Worm (Caenorhabditis elegans) whole organism, L2 larva: ENCODE results near the gene F56D6.22.
"Not testable (repeated sequence)": the region's sequence is repeated elsewhere in the genome, so short reads cannot be mapped to it uniquely, and the experiment has no call there.

Experiments used
- C34F6.9 ChIP-seq: fragments of 150-350 bp; optimal IDR thresholded peaks from 2 replicates; lab custom pipeline; 2014; ENCODE audit warnings: missing biosample characterization, missing genetic modification characterization
- F13H6.1 ChIP-seq: sonication (generic microtip); optimal IDR thresholded peaks from 2 replicates; lab custom pipeline; 2016; ENCODE audit warnings: missing genetic modification characterization, missing compliant biosample characterization
- Y55F3AM.14 ChIP-seq: fragments of 200-800 bp; sonication (Bioruptor generic); optimal IDR thresholded peaks from 2 replicates; lab custom pipeline; 2018; ENCODE audit warnings: mild to moderate bottlenecking, missing genetic modification characterization, missing compliant biosample characterization
- ZK546.5 ChIP-seq: sonication (generic microtip); optimal IDR thresholded peaks from 2 replicates; lab custom pipeline; 2017; ENCODE audit warnings: missing biosample characterization, missing genetic modification characterization
- ceh-16 ChIP-seq: fragments of 150-350 bp; optimal IDR thresholded peaks from 2 replicates; lab custom pipeline; 2014; ENCODE audit warnings: missing biosample characterization, missing genetic modification characterization
- ceh-82 ChIP-seq: fragments of 150-350 bp; optimal IDR thresholded peaks from 2 replicates; lab custom pipeline; 2014; ENCODE audit warnings: missing biosample characterization, missing genetic modification characterization
- crh-2 ChIP-seq: sonication (generic microtip); optimal IDR thresholded peaks from 2 replicates; lab custom pipeline; 2017; ENCODE audit warnings: missing biosample characterization, missing genetic modification characterization
- egl-27 ChIP-seq: sonication (generic microtip); optimal IDR thresholded peaks from 3 replicates; lab custom pipeline; 2017; ENCODE audit warnings: missing biosample characterization, missing genetic modification reagents, missing genetic modification characterization
- elt-1 ChIP-seq: fragments of 150-350 bp; optimal IDR thresholded peaks from 2 replicates; lab custom pipeline; 2014; ENCODE audit warnings: missing biosample characterization, missing genetic modification characterization
- elt-3 ChIP-seq: sonication (generic microtip); optimal IDR thresholded peaks from 2 replicates; lab custom pipeline; 2017; ENCODE audit warnings: missing biosample characterization, missing genetic modification characterization
- fos-1 ChIP-seq: fragments of 150-350 bp; optimal IDR thresholded peaks from 2 replicates; lab custom pipeline; 2014; ENCODE audit warnings: missing biosample characterization, missing genetic modification characterization
- gmeb-1 ChIP-seq: fragments of 150-350 bp; optimal IDR thresholded peaks from 2 replicates; lab custom pipeline; 2014; ENCODE audit warnings: missing biosample characterization, missing genetic modification characterization
- lin-13 ChIP-seq: fragments of 150-350 bp; optimal IDR thresholded peaks from 2 replicates; lab custom pipeline; 2014; ENCODE audit warnings: missing biosample characterization, missing genetic modification reagents, missing genetic modification characterization
- lin-39 ChIP-seq: fragments of 150-350 bp; optimal IDR thresholded peaks from 2 replicates; lab custom pipeline; 2014; ENCODE audit warnings: missing biosample characterization, missing genetic modification reagents, missing genetic modification characterization
- mab-5 ChIP-seq: fragments of 150-350 bp; optimal IDR thresholded peaks from 2 replicates; lab custom pipeline; 2014; ENCODE audit warnings: missing biosample characterization, missing genetic modification characterization
- mbf-1 ChIP-seq: sonication (generic microtip); optimal IDR thresholded peaks from 2 replicates; lab custom pipeline; 2017; ENCODE audit warnings: missing biosample characterization, missing genetic modification characterization
- mdl-1 ChIP-seq, 2 experiments: fragments of 150-350 bp in 1 of 2; sonication (generic microtip) in 1 of 2; optimal IDR thresholded peaks; 2 replicates each; lab custom pipeline; 2017; ENCODE audit warnings: missing biosample characterization in 2 of 2, missing genetic modification characterization in 2 of 2
- nhr-11 ChIP-seq: fragments of 150-350 bp; optimal IDR thresholded peaks from 2 replicates; lab custom pipeline; 2014; ENCODE audit warnings: missing biosample characterization, missing genetic modification characterization
- nhr-12 ChIP-seq: fragments of 150-350 bp; optimal IDR thresholded peaks from 2 replicates; lab custom pipeline; 2014; ENCODE audit warnings: missing biosample characterization, missing genetic modification characterization
- nhr-23 ChIP-seq: fragments of 150-350 bp; optimal IDR thresholded peaks from 2 replicates; lab custom pipeline; 2014; ENCODE audit warnings: missing biosample characterization, missing genetic modification reagents, missing genetic modification characterization
- nhr-237 ChIP-seq: fragments of 150-350 bp; optimal IDR thresholded peaks from 2 replicates; lab custom pipeline; 2014; ENCODE audit warnings: missing biosample characterization, missing genetic modification characterization
- nhr-6 ChIP-seq: fragments of 150-350 bp; optimal IDR thresholded peaks from 2 replicates; lab custom pipeline; 2014; ENCODE audit warnings: missing biosample characterization, missing genetic modification characterization
- peb-1 ChIP-seq: fragments of 150-350 bp; optimal IDR thresholded peaks from 2 replicates; lab custom pipeline; 2014; ENCODE audit warnings: missing biosample characterization, missing genetic modification characterization
- sma-3 ChIP-seq: sonication (generic microtip); optimal IDR thresholded peaks from 2 replicates; lab custom pipeline; 2016; ENCODE audit warnings: missing genetic modification reagents, missing genetic modification characterization, missing compliant biosample characterization
- sma-9 ChIP-seq, 2 experiments: fragments of 150-350 bp in 1 of 2; sonication (generic microtip) in 1 of 2; optimal IDR thresholded peaks; 2 replicates each; lab custom pipeline; 2014 to 2016; ENCODE audit warnings: missing genetic modification characterization in 2 of 2, mild to moderate bottlenecking in 1 of 2, missing biosample characterization in 1 of 2, missing compliant biosample characterization in 1 of 2, missing genetic modification reagents in 1 of 2, moderate library complexity in 1 of 2
- snpc-4 ChIP-seq: fragments of 150-350 bp; optimal IDR thresholded peaks from 2 replicates; lab custom pipeline; 2014; ENCODE audit warnings: missing biosample characterization, missing genetic modification characterization
- unc-62 ChIP-seq: fragments of 150-350 bp; optimal IDR thresholded peaks from 2 replicates; lab custom pipeline; 2014; ENCODE audit warnings: missing biosample characterization, missing genetic modification reagents, missing genetic modification characterization
- zag-1 ChIP-seq: fragments of 150-350 bp; optimal IDR thresholded peaks from 2 replicates; lab custom pipeline; 2014; ENCODE audit warnings: missing biosample characterization, missing genetic modification characterization
- ztf-1 ChIP-seq: fragments of 200-800 bp; sonication (Bioruptor generic); conservative IDR thresholded peaks from 2 replicates; pipeline ENCODE4 v1.3.6; 2022; ENCODE audit warnings: missing genetic modification characterization, missing compliant biosample characterization
- ztf-11 ChIP-seq: sonication (generic microtip); optimal IDR thresholded peaks from 2 replicates; lab custom pipeline; 2017; ENCODE audit warnings: missing biosample characterization, missing genetic modification characterization
- ztf-4 ChIP-seq: fragments of 150-350 bp; optimal IDR thresholded peaks from 2 replicates; lab custom pipeline; 2014; ENCODE audit warnings: missing biosample characterization, missing genetic modification characterization

F56D6.22 gene

DNA sequence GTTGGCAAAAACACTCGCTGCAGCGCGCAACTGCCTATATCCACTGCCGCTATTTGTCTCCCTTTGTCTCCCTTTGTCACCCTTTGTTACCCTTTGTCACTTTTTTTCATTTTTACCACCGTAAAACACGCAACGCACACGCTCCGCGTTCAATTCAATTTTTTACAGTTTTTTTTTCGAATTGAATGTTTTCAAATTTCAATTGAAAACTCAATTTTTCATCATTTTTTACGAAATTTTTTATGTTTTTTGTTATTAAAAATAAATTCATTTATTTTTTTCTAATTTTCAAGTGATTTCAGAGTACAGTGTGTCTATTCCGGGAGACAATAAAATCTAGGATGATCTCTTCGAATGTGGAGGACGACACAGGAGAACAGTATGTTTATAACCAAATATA is 35.6 kb upstream of the F56D6.22 start, which contains the start of gene Y46C8AL.11:
Y46C8AL.11 (plus strand) TSS at position 301 of the 400 bp plus-strand sequence.
- TF ChIP-seq nhr-12 (tag; lab: Kevin White, UChicago) = no peak
- TF ChIP-seq nhr-11 (tag; lab: Kevin White, UChicago) = no peak
- no peak for TF ChIP-seq lin-39 (tag; lab: Kevin White, UChicago)
- TF ChIP-seq nhr-237 (tag; lab: Kevin White, UChicago) = no peak
- TF ChIP-seq ceh-16 (tag; lab: Kevin White, UChicago) = no peak
- TF ChIP-seq ztf-4 (tag; lab: Kevin White, UChicago) = no peak
- TF ChIP-seq egl-27 = no peak
- TF ChIP-seq gmeb-1 = no peak
- no peak for TF ChIP-seq ztf-1 (GFP tag; lab: Robert Waterston, UW)
- no peak for TF ChIP-seq fos-1 (tag; lab: Kevin White, UChicago)

DNA sequence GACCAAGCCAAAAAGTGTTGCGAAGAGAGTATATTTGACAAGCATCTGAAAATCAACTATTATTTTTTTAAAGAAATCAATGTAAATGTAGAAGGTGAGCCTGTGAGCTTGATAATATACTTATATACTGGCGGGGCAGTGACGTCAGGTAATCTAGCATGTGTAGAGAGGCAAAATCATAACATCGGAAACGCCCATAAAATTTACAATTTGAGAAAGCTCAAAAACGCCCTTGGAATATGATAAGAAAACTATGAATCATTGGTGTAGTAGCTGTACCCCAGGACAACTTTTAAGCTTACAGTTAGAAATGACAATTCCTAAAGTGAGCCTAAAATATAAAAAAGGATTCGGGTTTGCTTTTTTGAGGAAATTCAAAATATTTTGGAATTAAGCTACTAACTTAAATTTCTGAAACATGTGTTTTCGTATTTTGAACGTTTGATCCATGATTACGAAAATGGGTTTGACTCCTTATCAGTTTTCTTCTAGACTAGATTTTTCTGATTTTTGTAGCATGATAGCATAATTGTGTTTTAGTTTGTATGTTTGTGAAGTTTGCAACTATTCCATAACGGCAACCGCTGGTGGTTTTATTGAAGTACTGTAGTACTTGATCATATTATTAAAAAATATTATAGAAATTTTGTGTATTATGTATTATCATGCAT is 34.4 kb upstream of the F56D6.22 start, which contains the start of gene clec-174:
clec-174 (minus strand) TSS at position 51 of the 671 bp plus-strand sequence.
- TF ChIP-seq ztf-1 (GFP tag; lab: Robert Waterston, UW) (no peak), snpc-4 (no peak), zag-1 (tag; lab: Kevin White, UChicago) (no peak), C34F6.9 (tag; lab: Kevin White, UChicago) (no peak), elt-1 (tag; lab: Kevin White, UChicago) (no peak), mdl-1 (tag; optimal IDR thresholded peaks at IDR 0.05; lab: Kevin White, UChicago) (no peak), mbf-1 (no peak), nhr-6 (tag; lab: Kevin White, UChicago) (no peak), crh-2 (tag; lab: Kevin White, UChicago) (no peak), peb-1 (tag; lab: Kevin White, UChicago) (no peak), nhr-11 (tag; lab: Kevin White, UChicago) (no peak), nhr-237 (tag; lab: Kevin White, UChicago) (no peak), Y55F3AM.14 (GFP tag; lab: Kevin White, UChicago) (no peak), lin-13 (GFP tag; lab: Kevin White, UChicago) (no peak), F13H6.1 (tag; lab: Kevin White, UChicago) (no peak), nhr-23 (tag; lab: Kevin White, UChicago) (no peak), sma-3 (GFP tag; lab: Kevin White, UChicago) (no peak), elt-3 (no peak)

DNA sequence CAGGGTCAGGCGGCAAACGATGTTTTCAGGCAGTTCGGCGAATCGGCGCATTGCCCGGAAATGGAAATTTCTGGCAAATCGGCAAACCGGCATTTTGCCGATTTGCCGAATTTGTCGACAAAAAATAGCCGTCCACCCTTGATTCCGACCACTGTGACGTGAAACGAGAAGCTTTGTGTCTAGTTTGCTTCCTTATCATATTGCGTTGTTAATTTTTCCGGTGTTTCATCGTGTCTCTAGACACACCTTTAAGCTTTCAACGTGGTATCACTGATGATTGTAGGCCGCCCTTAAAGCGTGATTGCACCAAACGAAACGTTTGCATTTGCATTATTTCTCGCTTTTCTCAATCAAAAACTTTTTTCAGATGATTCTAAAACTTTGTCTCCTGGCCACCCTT is 29.7 kb upstream of the F56D6.22 start, which contains the start of gene clec-71:
clec-71 (plus strand) TSS at position 362 of the 400 bp plus-strand sequence.
- no peak for TF ChIP-seq egl-27
- TF ChIP-seq ceh-16 (tag; lab: Kevin White, UChicago) = no peak
- TF ChIP-seq snpc-4 = no peak
- no peak for TF ChIP-seq nhr-12 (tag; lab: Kevin White, UChicago)
- no peak for TF ChIP-seq elt-3
- TF ChIP-seq ceh-82 = no peak
- TF ChIP-seq nhr-23 (tag; lab: Kevin White, UChicago) = no peak

DNA sequence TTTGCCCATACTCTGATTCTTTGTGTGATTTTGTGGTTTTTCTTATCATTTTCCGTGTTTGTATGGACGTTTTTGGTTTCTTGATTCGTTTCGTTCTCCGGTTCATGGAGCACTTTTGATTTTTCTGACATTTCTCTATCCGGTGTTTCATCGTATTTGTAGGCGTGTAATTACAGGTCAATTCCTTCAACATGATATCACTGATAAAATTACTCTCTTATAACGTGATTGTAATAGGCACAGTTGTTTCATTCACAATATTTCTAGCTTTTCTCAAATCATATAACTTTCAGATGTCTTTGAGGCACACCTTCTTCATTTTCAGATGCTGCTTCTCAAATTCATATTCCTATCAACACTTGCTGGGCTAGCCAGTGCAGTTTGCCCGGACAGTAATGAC is 25.0 kb upstream of the F56D6.22 start, which contains the start of gene clec-70:
clec-70 (plus strand) TSS at position 301 of the 400 bp plus-strand sequence.
- not testable (repeated sequence) for TF ChIP-seq nhr-237 (tag; lab: Kevin White, UChicago); ceh-82; ztf-11

- no peak for TF ChIP-seq ceh-82
- TF ChIP-seq sma-9 (GFP tag; optimal IDR thresholded peaks at IDR 0.05; lab: Kevin White, UChicago) = no peak
- TF ChIP-seq sma-9 (tag; optimal IDR thresholded peaks at IDR 0.05; lab: Kevin White, UChicago) = no peak
- TF ChIP-seq ztf-1 (GFP tag; lab: Robert Waterston, UW) = no peak
- TF ChIP-seq sma-3 (GFP tag; lab: Kevin White, UChicago) = no peak
- no peak for TF ChIP-seq crh-2 (tag; lab: Kevin White, UChicago)
- TF ChIP-seq gmeb-1 = no peak
- no peak for TF ChIP-seq elt-1 (tag; lab: Kevin White, UChicago)
- TF ChIP-seq mdl-1 (tag; optimal IDR thresholded peaks at IDR 0.05; lab: Kevin White, UChicago) = no peak
- TF ChIP-seq unc-62 (GFP tag; lab: Kevin White, UChicago) = no peak
- TF ChIP-seq ZK546.5 = no peak
- no peak for TF ChIP-seq nhr-23 (tag; lab: Kevin White, UChicago)
- no peak for TF ChIP-seq F13H6.1 (tag; lab: Kevin White, UChicago)
- no peak for TF ChIP-seq mab-5 (tag; lab: Kevin White, UChicago)
- TF ChIP-seq mbf-1 = no peak
These were observed 18.7 kb upstream of the F56D6.22 start, which contains the start of gene clec-68 for ce11 chrIV:3926117-3926516. clec-68 (plus strand) TSS chrIV:3926417.
